Fruit fly (Drosophila melanogaster) whole organism, embryonic: ENCODE results near the gene swa.

Source experiments
- BEAF-32 ChIP-seq: fragments of 200-800 bp; sonication (Bioruptor generic); optimal IDR thresholded peaks from 3 replicates; lab custom pipeline; 2017; ENCODE audit warnings: missing biosample characterization, missing genetic modification characterization, mild to moderate bottlenecking, moderate library complexity, missing genetic modification reagents
- Bdp1 ChIP-seq: fragments of 200-800 bp; sonication (Bioruptor generic); optimal IDR thresholded peaks from 3 replicates; lab custom pipeline; 2016; ENCODE audit warnings: missing biosample characterization, missing genetic modification characterization
- CG10267 ChIP-seq: fragments of 200-800 bp; sonication (Bioruptor generic); optimal IDR thresholded peaks from 2 replicates; lab custom pipeline; 2018; ENCODE audit warnings: missing biosample characterization, mild to moderate bottlenecking, missing genetic modification characterization, moderate library complexity
- CG10366 ChIP-seq: fragments of 200-800 bp; sonication (Bioruptor generic); IDR thresholded peaks from 2 replicates; pipeline ENCODE4 v1.3.6; 2022; ENCODE audit warnings: missing biosample characterization, missing genetic modification characterization
- CG10462 ChIP-seq: fragments of 200-800 bp; sonication (Bioruptor generic); optimal IDR thresholded peaks from 2 replicates; lab custom pipeline; 2016; ENCODE audit warnings: missing biosample characterization, missing genetic modification characterization
- CG12659 ChIP-seq: fragments of 200-800 bp; sonication (Bioruptor generic); optimal IDR thresholded peaks from 3 replicates; lab custom pipeline; 2017; ENCODE audit warnings: mild to moderate bottlenecking, missing biosample characterization, missing genetic modification reagents, missing genetic modification characterization
- CG1529 ChIP-seq: fragments of 200-800 bp; sonication (Bioruptor generic); optimal IDR thresholded peaks from 3 replicates; lab custom pipeline; 2018; ENCODE audit warnings: missing biosample characterization, missing genetic modification characterization
- CG15696 ChIP-seq: fragments of 200-800 bp; sonication (Bioruptor generic); optimal IDR thresholded peaks from 2 replicates; lab custom pipeline; 2019; ENCODE audit warnings: missing biosample characterization, mild to moderate bottlenecking, missing genetic modification characterization, moderate library complexity
- CG17186 ChIP-seq: fragments of 200-800 bp; sonication (Bioruptor generic); optimal IDR thresholded peaks from 3 replicates; lab custom pipeline; 2017; ENCODE audit warnings: missing biosample characterization, missing genetic modification reagents, missing genetic modification characterization
- CG17568 ChIP-seq: fragments of 200-800 bp; sonication (Bioruptor generic); optimal IDR thresholded peaks from 2 replicates; lab custom pipeline; 2018; ENCODE audit warnings: missing biosample characterization, mild to moderate bottlenecking, missing genetic modification characterization, moderate library complexity
- CG18619 ChIP-seq: fragments of 200-800 bp; sonication (Bioruptor generic); optimal IDR thresholded peaks from 3 replicates; lab custom pipeline; 2017; ENCODE audit warnings: missing biosample characterization, mild to moderate bottlenecking, missing genetic modification characterization
- CG2120 ChIP-seq: fragments of 200-800 bp; sonication (Bioruptor generic); optimal IDR thresholded peaks from 3 replicates; lab custom pipeline; 2016; ENCODE audit warnings: missing biosample characterization, missing genetic modification characterization
- CG2129 ChIP-seq: fragments of 200-800 bp; sonication (Bioruptor generic); IDR thresholded peaks from 2 replicates; pipeline ENCODE4 v1.3.6; 2022; ENCODE audit warnings: missing biosample characterization, missing genetic modification characterization; ENCODE audit not compliant: partially characterized antibody
- CG30020 ChIP-seq: fragments of 200-800 bp; optimal IDR thresholded peaks from 2 replicates; lab custom pipeline; 2019; ENCODE audit warnings: missing biosample characterization, mild to moderate bottlenecking, missing genetic modification characterization, moderate library complexity
- CG31365 ChIP-seq: fragments of 200-800 bp; sonication (Bioruptor generic); optimal IDR thresholded peaks from 2 replicates; lab custom pipeline; 2018; ENCODE audit warnings: missing biosample characterization, mild to moderate bottlenecking, missing genetic modification characterization
- CG5953 ChIP-seq: fragments of 200-800 bp; sonication (Bioruptor generic); IDR thresholded peaks from 2 replicates; pipeline ENCODE4 v1.3.6; 2022; ENCODE audit warnings: missing biosample characterization, missing genetic modification characterization
- CG7372 ChIP-seq: fragments of 200-800 bp; sonication (Bioruptor generic); IDR thresholded peaks from 2 replicates; pipeline ENCODE4 v1.3.6; 2022; ENCODE audit warnings: missing biosample characterization, missing genetic modification characterization
- CG7928 ChIP-seq: fragments of 200-800 bp; sonication (Bioruptor generic); optimal IDR thresholded peaks from 2 replicates; lab custom pipeline; 2017; ENCODE audit warnings: missing biosample characterization, mild to moderate bottlenecking, missing genetic modification characterization
- CG9932 ChIP-seq: fragments of 200-800 bp; sonication (Bioruptor generic); IDR thresholded peaks from 2 replicates; pipeline ENCODE4 v1.3.6; 2022; ENCODE audit warnings: missing biosample characterization, missing genetic modification characterization
- Ets65A ChIP-seq: fragments of 200-800 bp; sonication (Bioruptor generic); peaks from one replicate; lab custom pipeline; 2016; ENCODE audit warnings: missing biosample characterization, missing genetic modification characterization
- Fer3 ChIP-seq: fragments of 200-800 bp; sonication (Bioruptor generic); optimal IDR thresholded peaks from 2 replicates; lab custom pipeline; 2018; ENCODE audit warnings: missing biosample characterization, mild to moderate bottlenecking, missing genetic modification characterization, moderate library complexity
- Lhr ChIP-seq: fragments of 200-800 bp; sonication (Bioruptor generic); optimal IDR thresholded peaks from 3 replicates; lab custom pipeline; 2017; ENCODE audit warnings: mild to moderate bottlenecking, missing biosample characterization, missing genetic modification reagents, missing genetic modification characterization
- Mes4 ChIP-seq: fragments of 200-800 bp; sonication (Bioruptor generic); optimal IDR thresholded peaks from 2 replicates; lab custom pipeline; 2016; ENCODE audit warnings: missing biosample characterization, missing genetic modification characterization
- Mrtf ChIP-seq: fragments of 200-800 bp; sonication (Bioruptor generic); IDR thresholded peaks from 3 replicates; pipeline ENCODE4 v1.3.6; 2022; ENCODE audit warnings: missing biosample characterization, missing genetic modification characterization
- NC2α ChIP-seq: fragments of 200-800 bp; sonication (Bioruptor generic); optimal IDR thresholded peaks from 2 replicates; lab custom pipeline; 2016; ENCODE audit warnings: missing biosample characterization, missing genetic modification characterization
- NfI ChIP-seq: fragments of 200-800 bp; sonication (Bioruptor generic); optimal IDR thresholded peaks from 3 replicates; lab custom pipeline; 2018; ENCODE audit warnings: missing biosample characterization, mild to moderate bottlenecking, missing genetic modification characterization, moderate library complexity
- Opbp ChIP-seq: fragments of 200-800 bp; sonication (Bioruptor generic); IDR thresholded peaks from 3 replicates; pipeline ENCODE4 v1.3.6; 2022; ENCODE audit warnings: missing biosample characterization, missing genetic modification characterization; ENCODE audit not compliant: partially characterized antibody
- Six4 ChIP-seq: fragments of 200-800 bp; sonication (Bioruptor generic); optimal IDR thresholded peaks from 2 replicates; lab custom pipeline; 2016; ENCODE audit warnings: missing biosample characterization, missing genetic modification characterization
- Sox102F ChIP-seq: fragments of 200-800 bp; sonication (Bioruptor generic); optimal IDR thresholded peaks from 2 replicates; lab custom pipeline; 2018; ENCODE audit warnings: missing biosample characterization, mild to moderate bottlenecking, missing genetic modification characterization, moderate library complexity
- Stat92E ChIP-seq, 3 experiments: fragments of >200 bp in 2 of 3; fragments of 200-800 bp in 1 of 3; sonication (Bioruptor generic) in 1 of 3; optimal IDR thresholded peaks; 2 replicates each; lab custom pipeline; 2017 to 2019; ENCODE audit warnings: missing biosample characterization in 3 of 3, missing genetic modification characterization in 3 of 3, mild to moderate bottlenecking in 1 of 3, moderate library complexity in 1 of 3
- Tbp ChIP-seq: fragments of >200 bp; optimal IDR thresholded peaks from 2 replicates; lab custom pipeline; 2018; ENCODE audit warnings: missing biosample characterization, missing genetic modification characterization
- Trl ChIP-seq, 3 experiments: fragments of >200 bp in 2 of 3; fragments of 200-800 bp in 1 of 3; sonication (Bioruptor generic) in 1 of 3; optimal IDR thresholded peaks; 2 replicates in 1 of 3; 3 replicates in 2 of 3; lab custom pipeline; 2016 to 2017; ENCODE audit warnings: missing biosample characterization in 1 of 3, missing genetic modification characterization in 1 of 3
- amos ChIP-seq: fragments of 200-800 bp; sonication (Bioruptor generic); IDR thresholded peaks from 2 replicates; pipeline ENCODE4 v1.3.6; 2022; ENCODE audit warnings: missing biosample characterization, missing genetic modification characterization; ENCODE audit not compliant: partially characterized antibody
- ato ChIP-seq: fragments of 200-800 bp; sonication (Bioruptor generic); IDR thresholded peaks from 2 replicates; pipeline ENCODE4 v1.3.6; 2022; ENCODE audit warnings: missing biosample characterization, missing genetic modification characterization; ENCODE audit not compliant: partially characterized antibody
- az2 ChIP-seq: fragments of 200-800 bp; sonication (Bioruptor generic); optimal IDR thresholded peaks from 3 replicates; lab custom pipeline; 2016; ENCODE audit warnings: missing biosample characterization, missing genetic modification characterization
- br ChIP-seq: fragments of >200 bp; optimal IDR thresholded peaks from 2 replicates; lab custom pipeline; 2017
- chn ChIP-seq: fragments of 200-800 bp; sonication (Bioruptor generic); optimal IDR thresholded peaks from 2 replicates; lab custom pipeline; 2016; ENCODE audit warnings: missing biosample characterization, missing genetic modification characterization
- disco-r ChIP-seq: fragments of 200-800 bp; sonication (Bioruptor generic); optimal IDR thresholded peaks from 2 replicates; lab custom pipeline; 2016; ENCODE audit warnings: missing biosample characterization, missing genetic modification characterization
- dmrt99B ChIP-seq: fragments of 200-800 bp; sonication (Bioruptor generic); optimal IDR thresholded peaks from 2 replicates; lab custom pipeline; 2018; ENCODE audit warnings: missing biosample characterization, mild to moderate bottlenecking, missing genetic modification characterization, moderate library complexity
- exex ChIP-seq: fragments of 200-800 bp; sonication (Bioruptor generic); optimal IDR thresholded peaks from 4 replicates; lab custom pipeline; 2018; ENCODE audit warnings: missing biosample characterization, mild to moderate bottlenecking, missing genetic modification characterization, moderate library complexity
- jigr1 ChIP-seq: fragments of 200-800 bp; sonication (Bioruptor generic); IDR thresholded peaks from 3 replicates; pipeline ENCODE4 v1.3.6; 2022; ENCODE audit warnings: missing biosample characterization, missing genetic modification characterization
- jumu ChIP-seq: fragments of 200-800 bp; sonication (Bioruptor generic); optimal IDR thresholded peaks from 3 replicates; lab custom pipeline; 2016; ENCODE audit warnings: missing biosample characterization, missing genetic modification characterization
- ken ChIP-seq: fragments of 200-800 bp; sonication (Bioruptor generic); IDR thresholded peaks from 3 replicates; pipeline ENCODE4 v1.3.6; 2022; ENCODE audit warnings: missing biosample characterization, missing genetic modification characterization
- maf-S ChIP-seq: fragments of 200-800 bp; sonication (Bioruptor generic); optimal IDR thresholded peaks from 2 replicates; lab custom pipeline; 2016; ENCODE audit warnings: missing biosample characterization, missing genetic modification characterization
- nerfin-1 ChIP-seq: fragments of 200-800 bp; sonication (Bioruptor generic); optimal IDR thresholded peaks from 3 replicates; lab custom pipeline; 2019; ENCODE audit warnings: missing biosample characterization, mild to moderate bottlenecking, missing genetic modification characterization, moderate library complexity
- odd ChIP-seq: fragments of 200-800 bp; sonication (Bioruptor generic); optimal IDR thresholded peaks from 2 replicates; lab custom pipeline; 2017; ENCODE audit warnings: missing biosample characterization, mild to moderate bottlenecking, missing genetic modification characterization
- pita ChIP-seq: fragments of 200-800 bp; sonication (Bioruptor generic); optimal IDR thresholded peaks from 2 replicates; lab custom pipeline; 2017; ENCODE audit warnings: missing biosample characterization, mild to moderate bottlenecking, missing genetic modification characterization
- sc ChIP-seq, 3 experiments: fragments of >200 bp in 2 of 3; fragments of 200-800 bp in 1 of 3; sonication (Bioruptor generic) in 1 of 3; optimal IDR thresholded peaks; 2 replicates in 2 of 3; 3 replicates in 1 of 3; lab custom pipeline; 2017; ENCODE audit warnings: mild to moderate bottlenecking in 1 of 3, missing biosample characterization in 1 of 3, missing genetic modification characterization in 1 of 3, missing genetic modification reagents in 1 of 3
- tup ChIP-seq: fragments of 200-800 bp; sonication (Bioruptor generic); optimal IDR thresholded peaks from 2 replicates; lab custom pipeline; 2016; ENCODE audit warnings: missing biosample characterization, mild to moderate bottlenecking, missing genetic modification characterization, moderate library complexity
- tx ChIP-seq: fragments of 200-800 bp; sonication (Bioruptor generic); optimal IDR thresholded peaks from 2 replicates; lab custom pipeline; 2016; ENCODE audit warnings: missing biosample characterization, missing genetic modification characterization

The swa gene

dm6 chrX:6366357-6366691 is 816 bp upstream of the swa start (continued):
- no peak for TF ChIP-seq CG17186 (GFP tag; lab: Kevin White, UChicago)
- peak; percentile 94 for TF ChIP-seq Ets65A (GFP tag; lab: Kevin White, UChicago)
- peak; percentile 59 for TF ChIP-seq CG31365
- peak; percentile 88 for TF ChIP-seq Mrtf (GFP tag; lab: Robert Waterston, UW)
- peak; percentile 87 for TF ChIP-seq maf-S (GFP tag; lab: Kevin White, UChicago)
- no peak for TF ChIP-seq ato (GFP tag; lab: Robert Waterston, UW)
- peak; percentile 73 for TF ChIP-seq chn
- no peak for TF ChIP-seq sc (optimal IDR thresholded peaks at IDR 0.05; lab: Kevin White, UChicago)
- TF ChIP-seq sc (GFP tag; optimal IDR thresholded peaks at IDR 0.05; lab: Kevin White, UChicago) = peak; percentile 42
- TF ChIP-seq Trl (optimal IDR thresholded peaks at IDR 0.05; lab: Kevin White, UChicago) = no peak
- peak; percentile 83 for TF ChIP-seq Trl (GFP tag; optimal IDR thresholded peaks at IDR 0.05; lab: Kevin White, UChicago)
- peak; percentile 51 for TF ChIP-seq CG10267 (tag; lab: Kevin White, UChicago)
- TF ChIP-seq Sox102F (GFP tag; lab: Kevin White, UChicago) = peak; percentile 88
- peak; percentile 70 for TF ChIP-seq odd
- TF ChIP-seq CG17568 (GFP tag; lab: Kevin White, UChicago) = peak; percentile 63
- peak; percentile 60 for TF ChIP-seq exex (tag; lab: Kevin White, UChicago)
- no peak for TF ChIP-seq BEAF-32 (GFP tag; lab: Kevin White, UChicago)
- TF ChIP-seq CG7372 (GFP tag; lab: Robert Waterston, UW) = peak; percentile 84
- peak; percentile 88 for TF ChIP-seq ken (GFP tag; lab: Robert Waterston, UW)
- peak; percentile 51 for TF ChIP-seq CG15696 (tag; lab: Kevin White, UChicago)
- peak; percentile 75 for TF ChIP-seq jumu
- TF ChIP-seq jigr1 (GFP tag; lab: Robert Waterston, UW) = peak; percentile 66; the same call in 2 of the 3 replicates
- peak; percentile 59 for TF ChIP-seq Bdp1
- no peak for TF ChIP-seq br (lab: Kevin White, UChicago)
- no peak for TF ChIP-seq Opbp
- peak; percentile 62 for TF ChIP-seq Six4 (GFP tag; lab: Kevin White, UChicago)
- TF ChIP-seq CG7928 (GFP tag; lab: Kevin White, UChicago) = peak; percentile 59
- no peak for TF ChIP-seq amos (GFP tag; lab: Robert Waterston, UW)
- TF ChIP-seq pita (GFP tag; lab: Kevin White, UChicago) = no peak
- peak; percentile 94 for TF ChIP-seq CG2120 (GFP tag; lab: Kevin White, UChicago)
- TF ChIP-seq CG30020 = no peak
- TF ChIP-seq Lhr (GFP tag; lab: Kevin White, UChicago) = no peak
- no peak for TF ChIP-seq Stat92E (GFP tag; optimal IDR thresholded peaks at IDR 0.05; lab: Kevin White, UChicago)
- TF ChIP-seq CG10462 (GFP tag; lab: Kevin White, UChicago) = peak; percentile 47
- TF ChIP-seq NfI = peak; percentile 92
- TF ChIP-seq CG2129 = no peak
- TF ChIP-seq Mes4 (GFP tag; lab: Kevin White, UChicago) = peak; percentile 68
- peak; percentile 34 for TF ChIP-seq CG1529
- TF ChIP-seq CG9932 (GFP tag; lab: Robert Waterston, UW) = peak; percentile 95
- no peak for TF ChIP-seq Tbp (GFP tag; lab: Kevin White, UChicago)
- peak; percentile 92 for TF ChIP-seq CG10366 (GFP tag; lab: Robert Waterston, UW)
- TF ChIP-seq NC2α (GFP tag; lab: Kevin White, UChicago) = peak; percentile 16
- TF ChIP-seq CG18619 = peak; percentile 82
- peak; percentile 76 for TF ChIP-seq disco-r (GFP tag; lab: Kevin White, UChicago)
- TF ChIP-seq az2 (GFP tag; lab: Kevin White, UChicago) = peak; percentile 79
- peak; percentile 41 for TF ChIP-seq tup (GFP tag; lab: Kevin White, UChicago)
- TF ChIP-seq CG5953 (GFP tag; lab: Robert Waterston, UW) = 0 out of 2 replicates have a peak, but pooled peaks have one; percentile 55
- peak; percentile 34 for TF ChIP-seq nerfin-1 (tag; lab: Kevin White, UChicago)
- peak; percentile 85 for TF ChIP-seq dmrt99B (tag; lab: Kevin White, UChicago)
- peak; percentile 78 for TF ChIP-seq CG12659 (GFP tag; lab: Kevin White, UChicago)
- TF ChIP-seq tx (GFP tag; lab: Kevin White, UChicago) = peak; percentile 75
- peak; percentile 90 for TF ChIP-seq Fer3
